Fruit fly (Drosophila melanogaster) whole organism, wandering third instar larva: ENCODE data around the gene CRIF.

ENCODE experiments used
- Abd-B ChIP-seq: fragments of >200 bp; optimal IDR thresholded peaks from 2 replicates; lab custom pipeline; 2017; ENCODE audit warnings: missing biosample characterization, missing genetic modification characterization
- CG32264 ChIP-seq: fragments of 200-800 bp; sonication (Bioruptor generic); optimal IDR thresholded peaks from 2 replicates; lab custom pipeline; 2016; ENCODE audit warnings: missing biosample characterization, missing genetic modification characterization
- CG9705 ChIP-seq: fragments of 200-800 bp; sonication (Bioruptor generic); optimal IDR thresholded peaks from 2 replicates; lab custom pipeline; 2018; ENCODE audit warnings: missing biosample characterization, mild to moderate bottlenecking, missing genetic modification characterization
- Dfd ChIP-seq: fragments of >200 bp; optimal IDR thresholded peaks from 2 replicates; lab custom pipeline; 2017; ENCODE audit warnings: missing biosample characterization, missing genetic modification characterization
- Dif ChIP-seq: fragments of 200-275, 200-300 bp; sonication (Bioruptor generic); optimal IDR thresholded peaks from 2 replicates; lab custom pipeline; 2018; ENCODE audit warnings: missing biosample characterization, missing genetic modification characterization; ENCODE audit not compliant: partially characterized antibody
- GATAd ChIP-seq: sonication (Bioruptor generic); optimal IDR thresholded peaks from 2 replicates; lab custom pipeline; 2016; ENCODE audit warnings: missing biosample characterization, missing genetic modification characterization
- HLH106 ChIP-seq: fragments of 200-800 bp; optimal IDR thresholded peaks from 3 replicates; lab custom pipeline; 2019; ENCODE audit warnings: missing biosample characterization, mild to moderate bottlenecking, missing genetic modification characterization, moderate library complexity
- Hnf4 ChIP-seq: fragments of 200-800 bp; sonication (Bioruptor generic); optimal IDR thresholded peaks from 2 replicates; lab custom pipeline; 2016; ENCODE audit warnings: missing biosample characterization, mild to moderate bottlenecking, missing genetic modification characterization
- Hr83 ChIP-seq: fragments of 200-300 bp; sonication (Bioruptor generic); optimal IDR thresholded peaks from 2 replicates; lab custom pipeline; 2016; ENCODE audit warnings: missing biosample characterization, mild to moderate bottlenecking, missing genetic modification characterization, moderate library complexity; ENCODE audit not compliant: poor library complexity, severe bottlenecking
- Jra ChIP-seq: sonication (Bioruptor generic); optimal IDR thresholded peaks from 2 replicates; lab custom pipeline; 2016; ENCODE audit warnings: missing biosample characterization, missing genetic modification characterization
- Mio ChIP-seq: sonication (Bioruptor generic); optimal IDR thresholded peaks from 2 replicates; lab custom pipeline; 2016; ENCODE audit warnings: missing biosample characterization, missing genetic modification characterization
- Myc ChIP-seq: fragments of >200 bp; optimal IDR thresholded peaks from 2 replicates; lab custom pipeline; 2017
- N ChIP-seq: fragments of >200 bp; optimal IDR thresholded peaks from 2 replicates; lab custom pipeline; 2018; ENCODE audit warnings: missing biosample characterization, missing external identifiers, missing genetic modification characterization
- Rel ChIP-seq, 2 experiments: fragments of 200-800 bp; sonication (Bioruptor generic) in 1 of 2; optimal IDR thresholded peaks; 2 replicates in 1 of 2; 3 replicates in 1 of 2; lab custom pipeline; 2016 to 2019; ENCODE audit warnings: mild to moderate bottlenecking in 2 of 2, missing biosample characterization in 2 of 2, missing genetic modification characterization in 2 of 2, moderate library complexity in 1 of 2
- Sp1 ChIP-seq: fragments of 200-800 bp; sonication (Bioruptor generic); optimal IDR thresholded peaks from 3 replicates; lab custom pipeline; 2019; ENCODE audit warnings: missing biosample characterization, mild to moderate bottlenecking, missing genetic modification characterization, moderate library complexity
- br ChIP-seq: fragments of 200-800 bp; sonication (Bioruptor generic); optimal IDR thresholded peaks from 2 replicates; lab custom pipeline; 2016; ENCODE audit warnings: missing biosample characterization, missing genetic modification characterization
- brk ChIP-seq: fragments of 200-800 bp; sonication (Bioruptor generic); optimal IDR thresholded peaks from 2 replicates; lab custom pipeline; 2016; ENCODE audit warnings: missing biosample characterization, mild to moderate bottlenecking, missing genetic modification characterization
- dl ChIP-seq, 2 experiments: fragments of 175-275, 200-275 bp in 1 of 2; fragments of 200-275 bp in 1 of 2; sonication (Bioruptor generic); optimal IDR thresholded peaks; lab custom pipeline; 2018; ENCODE audit warnings: mild to moderate bottlenecking in 2 of 2, missing biosample characterization in 2 of 2, missing genetic modification characterization in 2 of 2, moderate library complexity in 2 of 2; ENCODE audit not compliant: partially characterized antibody in 2 of 2, insufficient read depth in 1 of 2
- dmrt93B ChIP-seq: fragments of 200-800 bp; sonication (Bioruptor generic); optimal IDR thresholded peaks from 2 replicates; lab custom pipeline; 2018; ENCODE audit warnings: missing biosample characterization, mild to moderate bottlenecking, missing genetic modification characterization
- dsf ChIP-seq: sonication (Bioruptor generic); optimal IDR thresholded peaks from 2 replicates; lab custom pipeline; 2016; ENCODE audit warnings: missing biosample characterization, missing genetic modification characterization, borderline replicate concordance
- ey ChIP-seq: fragments of 200-800 bp; sonication (Bioruptor generic); optimal IDR thresholded peaks from 2 replicates; lab custom pipeline; 2016; ENCODE audit warnings: missing biosample characterization, missing genetic modification characterization
- foxo ChIP-seq, 2 experiments: fragments of 200-800 bp; sonication (Bioruptor generic); optimal IDR thresholded peaks; 2 replicates in 1 of 2; 3 replicates in 1 of 2; lab custom pipeline; 2016 to 2017; ENCODE audit warnings: missing biosample characterization in 2 of 2, missing genetic modification characterization in 2 of 2
- fru ChIP-seq: fragments of 200-800 bp; sonication (Bioruptor generic); optimal IDR thresholded peaks from 3 replicates; lab custom pipeline; 2016; ENCODE audit warnings: missing biosample characterization, mild to moderate bottlenecking, missing genetic modification characterization
- h ChIP-seq: fragments of 200-800 bp; sonication (Bioruptor generic); optimal IDR thresholded peaks from 3 replicates; lab custom pipeline; 2016; ENCODE audit warnings: missing biosample characterization, mild to moderate bottlenecking, missing genetic modification characterization
- jim ChIP-seq: fragments of 175-275, 200-325 bp; sonication (Bioruptor generic); optimal IDR thresholded peaks from 2 replicates; lab custom pipeline; 2016; ENCODE audit warnings: missing biosample characterization, mild to moderate bottlenecking, missing genetic modification characterization
- psq ChIP-seq: fragments of 200-800 bp; sonication (Bioruptor generic); optimal IDR thresholded peaks from 3 replicates; lab custom pipeline; 2017; ENCODE audit warnings: missing biosample characterization, mild to moderate bottlenecking, missing genetic modification characterization, moderate library complexity
- rgr ChIP-seq: fragments of 200-800 bp; sonication (Bioruptor generic); optimal IDR thresholded peaks from 3 replicates; lab custom pipeline; 2016; ENCODE audit warnings: missing biosample characterization, mild to moderate bottlenecking, missing genetic modification characterization
- sage ChIP-seq: fragments of 200-800 bp; sonication (Bioruptor generic); optimal IDR thresholded peaks from 2 replicates; lab custom pipeline; 2016; ENCODE audit warnings: missing biosample characterization, mild to moderate bottlenecking, missing genetic modification characterization
- tai ChIP-seq: sonication (Bioruptor generic); optimal IDR thresholded peaks from 2 replicates; lab custom pipeline; 2016; ENCODE audit warnings: missing biosample characterization, missing genetic modification characterization
- usp ChIP-seq: fragments of >200 bp; optimal IDR thresholded peaks from 2 replicates; lab custom pipeline; 2017; ENCODE audit warnings: missing biosample characterization, missing genetic modification characterization

CRIF gene

dm6 chr3L:21538893-21539244 lies 29.8 kb downstream of the CRIF start:
- TF ChIP-seq GATAd (GFP tag; lab: Kevin White, UChicago) (no peak), Dif (GFP tag; lab: Kevin White, UChicago) (no peak), usp (GFP tag; lab: Kevin White, UChicago) (no peak), Jra (no peak), Myc (lab: Kevin White, UChicago) (no peak), Abd-B (GFP tag; lab: Kevin White, UChicago) (no peak), Dfd (GFP tag; lab: Kevin White, UChicago) (no peak), sage (GFP tag; lab: Kevin White, UChicago) (no peak)
- TF ChIP-seq, all 38 proteins: peak for 0

- no peak for TF ChIP-seq CG32264
- peak; percentile 57 for TF ChIP-seq Hnf4 (GFP tag; lab: Kevin White, UChicago)
- TF ChIP-seq fru = no peak
- TF ChIP-seq Rel (GFP tag; optimal IDR thresholded peaks at IDR 0.05; lab: Kevin White, UChicago) = no peak
- peak; percentile 73 for TF ChIP-seq Rel (tag; optimal IDR thresholded peaks at IDR 0.05; lab: Kevin White, UChicago)
- peak; percentile 2 for TF ChIP-seq ey
- TF ChIP-seq Hr83 (GFP tag; lab: Kevin White, UChicago) = peak; percentile 61
- peak; percentile 75 for TF ChIP-seq tai (GFP tag; lab: Kevin White, UChicago)
- TF ChIP-seq Jra = peak; percentile 31
Observed at dm6 chr3L:21536857-21537256, 31.8 kb downstream of the CRIF start, which contains the start of gene Rpn10. TSS of gene Rpn10 (plus strand) at chr3L:21537000.

DNA sequence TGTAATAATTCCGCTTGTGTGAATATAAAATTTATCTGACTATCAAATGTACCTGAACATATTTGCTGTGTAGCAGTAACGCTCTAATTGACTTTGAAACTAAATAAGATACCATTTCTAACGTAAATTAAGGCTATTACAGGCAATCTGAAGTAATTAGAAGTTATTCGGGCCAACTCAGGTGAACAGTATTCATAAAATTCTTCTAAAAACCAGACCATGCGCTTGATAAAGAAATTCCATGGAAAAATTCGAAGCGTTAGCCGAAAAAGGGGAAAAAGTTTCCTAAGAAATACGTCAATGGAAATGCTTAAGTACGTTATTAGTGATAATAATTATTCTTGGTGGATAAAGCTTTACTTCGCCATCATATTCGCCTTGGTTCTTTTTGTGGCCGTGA lies 34.3 kb downstream of the CRIF start, which contains the start of gene ppk5:
TSS of gene ppk5 (plus strand) at position 301 of the 400 bp plus-strand sequence.
- TF ChIP-seq br (GFP tag; lab: Kevin White, UChicago) (no peak), CG9705 (GFP tag; lab: Kevin White, UChicago) (no peak), HLH106 (tag; lab: Kevin White, UChicago) (no peak), jim (GFP tag; lab: Kevin White, UChicago) (no peak), dmrt93B (no peak), psq (GFP tag; lab: Kevin White, UChicago) (no peak), N (GFP tag; lab: Kevin White, UChicago) (no peak), dl (GFP tag; optimal IDR thresholded peaks at IDR 0.05; lab: Kevin White, UChicago; ENCODE audit: insufficient read depth in 1 of 2, partially characterized antibody in 2 of 2) (no peak), fru (no peak), Hr83 (GFP tag; lab: Kevin White, UChicago) (no peak), h (no peak), Dfd (GFP tag; lab: Kevin White, UChicago) (no peak), Mio (GFP tag; lab: Kevin White, UChicago) (no peak), rgr (GFP tag; lab: Kevin White, UChicago) (no peak), foxo (GFP tag; optimal IDR thresholded peaks at IDR 0.05; lab: Kevin White, UChicago) (no peak), Sp1 (GFP tag; lab: Kevin White, UChicago) (no peak), dsf (no peak)

- TF ChIP-seq Jra (no peak), Rel (GFP tag; optimal IDR thresholded peaks at IDR 0.05; lab: Kevin White, UChicago) (no peak), Rel (tag; optimal IDR thresholded peaks at IDR 0.05; lab: Kevin White, UChicago) (peak; percentile 41)
Observed at dm6 chr3L:21533270-21533948, 35.3 kb downstream of the CRIF start, which contains the start of gene Mkrn1. TSS of gene Mkrn1 (minus strand) at chr3L:21533713.

dm6 chr3L:21529108-21529507 lies 39.6 kb downstream of the CRIF start, which contains the start of gene Arv1:
TSS of gene Arv1 (minus strand) at chr3L:21529333.
- TF ChIP-seq dl (GFP tag; optimal IDR thresholded peaks at IDR 0.05; lab: Kevin White, UChicago; ENCODE audit: insufficient read depth in 1 of 2, partially characterized antibody in 2 of 2) (no peak), CG9705 (GFP tag; lab: Kevin White, UChicago) (no peak), brk (GFP tag; lab: Kevin White, UChicago) (peak; percentile 21), br (GFP tag; lab: Kevin White, UChicago) (no peak), Mio (GFP tag; lab: Kevin White, UChicago) (no peak), ey (no peak)
